Worm (Caenorhabditis elegans) whole organism, mixed stage, embryonic: ENCODE results near the gene T22F3.2.

Experiments
- M03D4.4 ChIP-seq: sonication (generic microtip); optimal IDR thresholded peaks from 2 replicates; lab custom pipeline; 2017; ENCODE audit warnings: mild to moderate bottlenecking, missing genetic modification characterization, missing compliant biosample characterization
- bed-3 ChIP-seq: fragments of 200-800 bp; sonication (Bioruptor generic); optimal IDR thresholded peaks from 3 replicates; lab custom pipeline; 2018; ENCODE audit warnings: mild to moderate bottlenecking, missing genetic modification characterization, moderate library complexity, missing compliant biosample characterization
- blmp-1 ChIP-seq: fragments of 150-350 bp; optimal IDR thresholded peaks from 2 replicates; lab custom pipeline; 2014; ENCODE audit warnings: missing biosample characterization, missing genetic modification characterization
- ceh-39 ChIP-seq: fragments of 150-350 bp; optimal IDR thresholded peaks from 2 replicates; lab custom pipeline; 2014; ENCODE audit warnings: missing biosample characterization, missing genetic modification characterization
- ceh-83 ChIP-seq: fragments of 200-800 bp; sonication (Bioruptor generic); optimal IDR thresholded peaks from 2 replicates; lab custom pipeline; 2018; ENCODE audit warnings: mild to moderate bottlenecking, missing genetic modification characterization, missing compliant biosample characterization
- ces-1 ChIP-seq: fragments of 150-350 bp; optimal IDR thresholded peaks from 2 replicates; lab custom pipeline; 2014; ENCODE audit warnings: missing biosample characterization, missing genetic modification reagents, missing genetic modification characterization
- cnd-1 ChIP-seq: fragments of 200-800 bp; sonication (Bioruptor generic); optimal IDR thresholded peaks from 2 replicates; lab custom pipeline; 2018; ENCODE audit warnings: mild to moderate bottlenecking, missing genetic modification characterization, missing compliant biosample characterization
- drap-1 ChIP-seq: fragments of 200-800 bp; sonication (Bioruptor generic); optimal IDR thresholded peaks from 3 replicates; lab custom pipeline; 2018; ENCODE audit warnings: mild to moderate bottlenecking, missing genetic modification characterization, missing compliant biosample characterization
- elt-1 ChIP-seq: sonication (generic microtip); optimal IDR thresholded peaks from 2 replicates; lab custom pipeline; 2017; ENCODE audit warnings: missing genetic modification characterization, mild to moderate bottlenecking, missing compliant biosample characterization, antibody characterized with exemption, moderate library complexity, borderline replicate concordance; ENCODE audit not compliant: insufficient read depth
- elt-3 ChIP-seq: fragments of 150-350 bp; optimal IDR thresholded peaks from 2 replicates; lab custom pipeline; 2014; ENCODE audit warnings: missing biosample characterization, missing genetic modification characterization
- flh-1 ChIP-seq: fragments of 200-800 bp; sonication (Bioruptor generic); optimal IDR thresholded peaks from 2 replicates; lab custom pipeline; 2018; ENCODE audit warnings: mild to moderate bottlenecking, missing genetic modification characterization, moderate library complexity, missing compliant biosample characterization
- ham-2 ChIP-seq: fragments of 200-800 bp; sonication (Bioruptor generic); optimal IDR thresholded peaks from 2 replicates; lab custom pipeline; 2018; ENCODE audit warnings: mild to moderate bottlenecking, missing genetic modification characterization, missing compliant biosample characterization
- hlh-1 ChIP-seq: fragments of 150-350 bp; optimal IDR thresholded peaks from 2 replicates; lab custom pipeline; 2014; ENCODE audit warnings: missing biosample characterization, missing genetic modification reagents, missing genetic modification characterization
- lin-13 ChIP-seq: fragments of 150-350 bp; optimal IDR thresholded peaks from 2 replicates; lab custom pipeline; 2014; ENCODE audit warnings: missing biosample characterization, missing genetic modification characterization
- lin-32 ChIP-seq: fragments of 200-800 bp; sonication (Bioruptor generic); optimal IDR thresholded peaks from 2 replicates; lab custom pipeline; 2018; ENCODE audit warnings: mild to moderate bottlenecking, missing genetic modification characterization, missing compliant biosample characterization
- lsy-2 ChIP-seq: fragments of 150-350 bp; optimal IDR thresholded peaks from 2 replicates; lab custom pipeline; 2014; ENCODE audit warnings: missing biosample characterization, missing genetic modification characterization
- mab-5 ChIP-seq: fragments of 150-350 bp; optimal IDR thresholded peaks from 2 replicates; lab custom pipeline; 2014; ENCODE audit warnings: missing biosample characterization, missing genetic modification characterization
- mep-1 ChIP-seq: fragments of 150-350 bp; optimal IDR thresholded peaks from 2 replicates; lab custom pipeline; 2017; ENCODE audit warnings: missing biosample characterization, missing genetic modification reagents, missing genetic modification characterization, inconsistent platforms
- mls-2 ChIP-seq: sonication (generic microtip); optimal IDR thresholded peaks from 2 replicates; lab custom pipeline; 2016; ENCODE audit warnings: mild to moderate bottlenecking, missing genetic modification characterization, moderate library complexity, missing compliant biosample characterization
- nhr-12 ChIP-seq: fragments of 150-350 bp; optimal IDR thresholded peaks from 2 replicates; lab custom pipeline; 2014; ENCODE audit warnings: missing biosample characterization, missing genetic modification characterization
- nhr-2 ChIP-seq: fragments of 150-350 bp; optimal IDR thresholded peaks from 2 replicates; lab custom pipeline; 2014; ENCODE audit warnings: missing biosample characterization, missing genetic modification characterization
- nhr-237 ChIP-seq: fragments of 150-350 bp; optimal IDR thresholded peaks from 2 replicates; lab custom pipeline; 2014; ENCODE audit warnings: missing biosample characterization, missing genetic modification characterization
- nhr-28 ChIP-seq: fragments of 150-350 bp; optimal IDR thresholded peaks from 2 replicates; lab custom pipeline; 2014; ENCODE audit warnings: missing biosample characterization, missing genetic modification characterization
- nhr-76 ChIP-seq: sonication (generic microtip); optimal IDR thresholded peaks from 2 replicates; lab custom pipeline; 2017; ENCODE audit warnings: missing biosample characterization, missing genetic modification characterization
- sem-2 ChIP-seq: fragments of 200-800 bp; sonication (Bioruptor generic); optimal IDR thresholded peaks from 2 replicates; lab custom pipeline; 2018; ENCODE audit warnings: mild to moderate bottlenecking, missing genetic modification characterization, missing compliant biosample characterization
- snpc-4 ChIP-seq: fragments of 150-350 bp; optimal IDR thresholded peaks from 2 replicates; lab custom pipeline; 2014; ENCODE audit warnings: missing biosample characterization, missing genetic modification characterization
- tbx-8 ChIP-seq: fragments of 200-800 bp; sonication (Bioruptor generic); optimal IDR thresholded peaks from 2 replicates; lab custom pipeline; 2018; ENCODE audit warnings: mild to moderate bottlenecking, missing genetic modification characterization, moderate library complexity, missing compliant biosample characterization
- unc-120 ChIP-seq: sonication (generic microtip); optimal IDR thresholded peaks from 2 replicates; lab custom pipeline; 2017; ENCODE audit warnings: missing genetic modification characterization, missing compliant biosample characterization; ENCODE audit not compliant: poor library complexity, severe bottlenecking
- unc-39 ChIP-seq: fragments of 150-350 bp; optimal IDR thresholded peaks from 2 replicates; lab custom pipeline; 2014; ENCODE audit warnings: missing biosample characterization, missing genetic modification characterization
- unc-62 ChIP-seq: fragments of 150-350 bp; optimal IDR thresholded peaks from 2 replicates; lab custom pipeline; 2014; ENCODE audit warnings: missing biosample characterization, missing genetic modification reagents, missing genetic modification characterization
- zip-8 ChIP-seq: fragments of 150-350 bp; optimal IDR thresholded peaks from 2 replicates; lab custom pipeline; 2014; ENCODE audit warnings: missing biosample characterization, missing genetic modification characterization
- ztf-11 ChIP-seq: fragments of 150-350 bp; optimal IDR thresholded peaks from 2 replicates; lab custom pipeline; 2014; ENCODE audit warnings: missing biosample characterization, missing genetic modification characterization

The T22F3.2 gene

ce11 chrV:3605325-3605724 lies 18.9 kb downstream of the T22F3.2 start, which contains the start of gene T22F3.8:
Gene T22F3.8, minus strand, starts transcription at chrV:3605425.
- TF ChIP-seq nhr-12 (no peak), nhr-2 (tag; lab: Kevin White, UChicago) (no peak), lin-13 (no peak), mep-1 (no peak), cnd-1 (tag; lab: Kevin White, UChicago) (no peak), M03D4.4 (no peak), lsy-2 (no peak), hlh-1 (tag; lab: Kevin White, UChicago) (no peak), blmp-1 (tag; lab: Kevin White, UChicago) (no peak), sem-2 (GFP tag; lab: Kevin White, UChicago) (no peak), ceh-39 (tag; lab: Kevin White, UChicago) (no peak), nhr-28 (tag; lab: Kevin White, UChicago) (no peak), drap-1 (GFP tag; lab: Kevin White, UChicago) (no peak), unc-120 (tag; lab: Kevin White, UChicago) (no peak), unc-62 (GFP tag; lab: Kevin White, UChicago) (no peak), ceh-83 (GFP tag; lab: Kevin White, UChicago) (no peak)

DNA sequence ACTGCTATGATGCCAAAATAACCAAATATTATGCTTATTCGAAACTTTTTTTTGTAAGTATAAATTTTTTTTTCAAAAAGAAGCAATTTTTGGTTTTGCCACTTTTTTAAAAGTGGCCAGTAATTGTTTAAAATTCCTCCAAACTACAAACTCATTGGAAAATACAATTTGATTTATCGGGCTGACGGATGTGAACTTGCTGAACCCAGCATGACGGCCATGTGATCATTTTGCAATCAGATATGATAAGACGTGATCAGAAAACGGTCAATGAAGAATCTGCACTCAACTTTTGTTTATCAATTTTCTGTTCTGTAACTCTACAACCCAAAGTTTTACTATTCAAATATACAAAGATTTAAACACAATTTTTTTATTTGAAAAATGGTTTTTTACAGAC lies 20.0 kb downstream of the T22F3.2 start:
- TF ChIP-seq unc-39 (no peak), drap-1 (GFP tag; lab: Kevin White, UChicago) (no peak), ham-2 (GFP tag; lab: Kevin White, UChicago) (no peak), nhr-237 (tag; lab: Kevin White, UChicago) (no peak), bed-3 (GFP tag; lab: Kevin White, UChicago) (no peak), flh-1 (no peak), mls-2 (no peak), mep-1 (no peak), nhr-28 (tag; lab: Kevin White, UChicago) (no peak), tbx-8 (GFP tag; lab: Kevin White, UChicago) (no peak)

DNA sequence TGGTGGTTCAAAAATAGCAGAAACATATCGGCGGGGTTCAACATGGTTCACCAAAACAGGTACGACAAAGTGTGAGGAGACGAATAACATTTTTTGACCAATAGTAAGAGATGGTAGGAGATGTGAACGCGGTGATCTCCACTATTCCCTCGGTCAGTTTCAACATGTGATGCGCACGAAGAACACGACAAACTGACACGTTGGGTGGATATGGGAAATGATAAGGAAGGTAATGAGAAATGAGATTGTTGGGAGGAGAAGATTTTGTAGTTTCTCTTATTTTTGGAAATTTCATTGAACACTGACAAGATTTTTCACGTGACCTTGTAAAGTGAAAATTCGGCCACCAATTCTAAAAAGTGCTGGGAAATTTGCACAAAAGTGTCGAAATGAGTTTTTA lies 24.3 kb downstream of the T22F3.2 start:
- TF ChIP-seq M03D4.4 (no peak), lin-32 (GFP tag; lab: Kevin White, UChicago) (no peak), sem-2 (GFP tag; lab: Kevin White, UChicago) (no peak), ces-1 (GFP tag; lab: Kevin White, UChicago) (no peak), tbx-8 (GFP tag; lab: Kevin White, UChicago) (no peak), cnd-1 (tag; lab: Kevin White, UChicago) (no peak), flh-1 (no peak), lsy-2 (no peak), nhr-12 (no peak), mab-5 (no peak)

ce11 chrV:3611654-3612053 lies 25.2 kb downstream of the T22F3.2 start, which contains the start of gene T22F3.10:
Gene T22F3.10, minus strand, starts transcription at chrV:3611754.
- no peak for TF ChIP-seq elt-1 (tag; lab: Kevin White, UChicago)
- TF ChIP-seq flh-1, result no peak
- no peak for TF ChIP-seq nhr-237 (tag; lab: Kevin White, UChicago)
- TF ChIP-seq mab-5, result no peak
- no peak for TF ChIP-seq nhr-76 (tag; lab: Kevin White, UChicago)
- TF ChIP-seq ces-1 (GFP tag; lab: Kevin White, UChicago), result no peak
- no peak for TF ChIP-seq blmp-1 (tag; lab: Kevin White, UChicago)
- TF ChIP-seq ztf-11 (tag; lab: Kevin White, UChicago), result no peak
- TF ChIP-seq M03D4.4, result no peak
- no peak for TF ChIP-seq sem-2 (GFP tag; lab: Kevin White, UChicago)
- TF ChIP-seq nhr-2 (tag; lab: Kevin White, UChicago), result no peak
- TF ChIP-seq hlh-1 (tag; lab: Kevin White, UChicago), result no peak
- TF ChIP-seq bed-3 (GFP tag; lab: Kevin White, UChicago), result no peak
- TF ChIP-seq ham-2 (GFP tag; lab: Kevin White, UChicago), result no peak
- TF ChIP-seq mep-1, result no peak
- TF ChIP-seq lin-13, result no peak
- TF ChIP-seq zip-8 (tag; lab: Kevin White, UChicago), result no peak
- TF ChIP-seq elt-3, result no peak
- TF ChIP-seq drap-1 (GFP tag; lab: Kevin White, UChicago), result no peak
- no peak for TF ChIP-seq nhr-28 (tag; lab: Kevin White, UChicago)
- TF ChIP-seq, all 35 proteins: peak for 0

- no peak for TF ChIP-seq tbx-8 (GFP tag; lab: Kevin White, UChicago)
- no peak for TF ChIP-seq sem-2 (GFP tag; lab: Kevin White, UChicago)
- no peak for TF ChIP-seq unc-62 (GFP tag; lab: Kevin White, UChicago)
- no peak for TF ChIP-seq mep-1
- TF ChIP-seq blmp-1 (tag; lab: Kevin White, UChicago), result no peak
- no peak for TF ChIP-seq lin-32 (GFP tag; lab: Kevin White, UChicago)
- TF ChIP-seq unc-39, result no peak
- TF ChIP-seq nhr-28 (tag; lab: Kevin White, UChicago), result no peak
- no peak for TF ChIP-seq nhr-237 (tag; lab: Kevin White, UChicago)
- no peak for TF ChIP-seq elt-3
- no peak for TF ChIP-seq ces-1 (GFP tag; lab: Kevin White, UChicago)
- TF ChIP-seq cnd-1 (tag; lab: Kevin White, UChicago), result no peak
- no peak for TF ChIP-seq nhr-2 (tag; lab: Kevin White, UChicago)
- no peak for TF ChIP-seq unc-120 (tag; lab: Kevin White, UChicago)
- TF ChIP-seq M03D4.4, result no peak
- TF ChIP-seq snpc-4 (tag; lab: Kevin White, UChicago), result no peak
Observed at ce11 chrV:3613042-3613441, 26.6 kb downstream of the T22F3.2 start.
